Worm (Caenorhabditis elegans) whole organism, L4 larva: ENCODE data around the gene srz-63.

Experiments used
- D1046.2 ChIP-seq: fragments of 200-800 bp; sonication (Bioruptor generic); IDR thresholded peaks from 2 replicates; pipeline ENCODE4 v1.3.6; 2022; ENCODE audit warnings: missing genetic modification characterization, missing compliant biosample characterization
- F49E8.2 ChIP-seq: sonication (generic microtip); optimal IDR thresholded peaks from 2 replicates; lab custom pipeline; 2016; ENCODE audit warnings: missing compliant biosample characterization, mild to moderate bottlenecking, missing genetic modification characterization, borderline replicate concordance
- R02D3.7 ChIP-seq: fragments of 150-350 bp; sonication (generic microtip); optimal IDR thresholded peaks from 3 replicates; lab custom pipeline; 2014; ENCODE audit warnings: missing biosample characterization, missing genetic modification characterization
- Y5F2A.4 ChIP-seq: fragments of 200-800 bp; sonication (Bioruptor generic); optimal IDR thresholded peaks from 2 replicates; lab custom pipeline; 2018; ENCODE audit warnings: mild to moderate bottlenecking, missing genetic modification characterization, missing compliant biosample characterization
- Y75B8A.6 ChIP-seq: fragments of 200-800 bp; sonication (Bioruptor generic); IDR thresholded peaks from 2 replicates; pipeline ENCODE4 v1.3.6; 2022; ENCODE audit warnings: missing genetic modification reagents, missing genetic modification characterization, missing compliant biosample characterization
- ama-1 ChIP-seq: fragments of 150-350 bp; optimal IDR thresholded peaks from 2 replicates; lab custom pipeline; 2014; ENCODE audit warnings: inconsistent platforms, mixed read lengths
- arid-1 ChIP-seq: fragments of 200-800 bp; sonication (Bioruptor generic); conservative IDR thresholded peaks from 2 replicates; pipeline ENCODE4 v1.3.6; 2022; ENCODE audit warnings: missing genetic modification reagents, missing genetic modification characterization, missing compliant biosample characterization
- ceh-28 ChIP-seq: fragments of 150-350 bp; optimal IDR thresholded peaks from 2 replicates; lab custom pipeline; 2014; ENCODE audit warnings: missing biosample characterization, missing genetic modification reagents, missing genetic modification characterization
- ceh-32 ChIP-seq: sonication (generic microtip); optimal IDR thresholded peaks from 2 replicates; lab custom pipeline; 2016; ENCODE audit warnings: mild to moderate bottlenecking, missing genetic modification characterization, missing compliant biosample characterization; ENCODE audit not compliant: poor library complexity
- ceh-62 ChIP-seq: sonication (generic microtip); optimal IDR thresholded peaks from 2 replicates; lab custom pipeline; 2017; ENCODE audit warnings: missing biosample characterization, missing genetic modification characterization
- cey-2 ChIP-seq: sonication (generic microtip); optimal IDR thresholded peaks from 3 replicates; lab custom pipeline; 2017; ENCODE audit warnings: missing genetic modification characterization, mild to moderate bottlenecking, missing compliant biosample characterization, antibody characterized with exemption, borderline replicate concordance; ENCODE audit not compliant: insufficient read depth
- daf-12 ChIP-seq: fragments of 150-350 bp; optimal IDR thresholded peaks from 2 replicates; lab custom pipeline; 2014; ENCODE audit warnings: missing biosample characterization, missing genetic modification reagents, missing genetic modification characterization
- daf-19 ChIP-seq: fragments of 200-800 bp; sonication (Bioruptor generic); conservative IDR thresholded peaks from 2 replicates; pipeline ENCODE4 v1.3.6; 2022; ENCODE audit warnings: missing genetic modification characterization, missing compliant biosample characterization
- dmd-9 ChIP-seq: fragments of 200-800 bp; sonication (Bioruptor generic); IDR thresholded peaks from 2 replicates; pipeline ENCODE4 v1.3.6; 2022; ENCODE audit warnings: missing genetic modification reagents, missing genetic modification characterization, missing compliant biosample characterization
- dpl-1 ChIP-seq: fragments of 150-350 bp; optimal IDR thresholded peaks from 2 replicates; lab custom pipeline; 2014; ENCODE audit warnings: missing biosample characterization, missing genetic modification reagents, missing genetic modification characterization
- duxl-1 ChIP-seq: sonication (generic microtip); optimal IDR thresholded peaks from 2 replicates; lab custom pipeline; 2016; ENCODE audit warnings: mild to moderate bottlenecking, missing genetic modification characterization, moderate library complexity, missing compliant biosample characterization; ENCODE audit not compliant: poor library complexity
- fkh-10 ChIP-seq: fragments of 150-350 bp; optimal IDR thresholded peaks from 2 replicates; lab custom pipeline; 2014; ENCODE audit warnings: missing biosample characterization, missing genetic modification reagents, missing genetic modification characterization
- gei-8 ChIP-seq: fragments of 200-800 bp; sonication (Bioruptor generic); optimal IDR thresholded peaks from 2 replicates; lab custom pipeline; 2018; ENCODE audit warnings: mild to moderate bottlenecking, missing genetic modification characterization, missing compliant biosample characterization
- hif-1 ChIP-seq, 2 experiments: sonication (generic microtip); optimal IDR thresholded peaks; 2 replicates each; lab custom pipeline; 2016 to 2017; ENCODE audit warnings: missing compliant biosample characterization in 2 of 2, missing genetic modification characterization in 2 of 2, missing genetic modification reagents in 2 of 2, missing genotype in 2 of 2, mild to moderate bottlenecking in 1 of 2
- hlh-11 ChIP-seq: fragments of 200-800 bp; sonication (Bioruptor generic); optimal IDR thresholded peaks from 2 replicates; lab custom pipeline; 2018; ENCODE audit warnings: mild to moderate bottlenecking, missing genetic modification characterization, missing compliant biosample characterization
- hlh-30 ChIP-seq: sonication (generic microtip); optimal IDR thresholded peaks from 2 replicates; lab custom pipeline; 2017; ENCODE audit warnings: antibody characterized with exemption, mild to moderate bottlenecking, missing genetic modification characterization, missing compliant biosample characterization; ENCODE audit not compliant: insufficient read depth
- jun-1 ChIP-seq: fragments of 150-350 bp; optimal IDR thresholded peaks from 2 replicates; lab custom pipeline; 2014; ENCODE audit warnings: missing biosample characterization, missing genetic modification reagents, missing genetic modification characterization
- lim-7 ChIP-seq: fragments of 200-800 bp; sonication (Bioruptor generic); IDR thresholded peaks from 2 replicates; pipeline ENCODE4 v1.3.6; 2022; ENCODE audit warnings: missing genetic modification characterization, missing compliant biosample characterization
- lin-1 ChIP-seq: fragments of 200-800 bp; sonication (Bioruptor generic); IDR thresholded peaks from 2 replicates; pipeline ENCODE4 v1.3.6; 2022; ENCODE audit warnings: missing genetic modification reagents, missing genetic modification characterization, missing compliant biosample characterization
- lin-15B ChIP-seq: fragments of 150-350 bp; sonication (generic microtip); optimal IDR thresholded peaks from 3 replicates; lab custom pipeline; 2014; ENCODE audit warnings: missing biosample characterization, missing genetic modification characterization
- lin-29 ChIP-seq: fragments of 200-800 bp; sonication (Bioruptor generic); IDR thresholded peaks from 2 replicates; pipeline ENCODE4 v1.3.6; 2022; ENCODE audit warnings: missing genetic modification reagents, missing genetic modification characterization, missing compliant biosample characterization
- madf-9 ChIP-seq: fragments of 200-800 bp; sonication (Bioruptor generic); conservative IDR thresholded peaks from 2 replicates; pipeline ENCODE4 v1.3.6; 2022; ENCODE audit warnings: missing genetic modification reagents, missing genetic modification characterization, missing compliant biosample characterization
- mdl-1 ChIP-seq, 2 experiments: fragments of 150-350 bp in 1 of 2; sonication (generic microtip) in 1 of 2; optimal IDR thresholded peaks; 2 replicates each; lab custom pipeline; 2014 to 2017; ENCODE audit warnings: missing biosample characterization in 2 of 2, missing genetic modification characterization in 2 of 2
- mxl-2 ChIP-seq: fragments of 200-800 bp; sonication (Bioruptor generic); conservative IDR thresholded peaks from 2 replicates; pipeline ENCODE4 v1.3.6; 2022; ENCODE audit warnings: missing genetic modification reagents, missing genetic modification characterization, missing compliant biosample characterization
- nhr-10 ChIP-seq: fragments of 150-350 bp; optimal IDR thresholded peaks from 2 replicates; lab custom pipeline; 2014; ENCODE audit warnings: missing biosample characterization, missing genetic modification characterization
- nhr-102 ChIP-seq: sonication (generic microtip); optimal IDR thresholded peaks from 2 replicates; lab custom pipeline; 2016; ENCODE audit warnings: mild to moderate bottlenecking, missing genetic modification characterization, moderate library complexity, missing compliant biosample characterization
- nhr-111 ChIP-seq: fragments of 200-800 bp; sonication (Bioruptor generic); optimal IDR thresholded peaks from 2 replicates; lab custom pipeline; 2018; ENCODE audit warnings: mild to moderate bottlenecking, missing genetic modification characterization, missing compliant biosample characterization
- nhr-25 ChIP-seq: sonication (generic microtip); optimal IDR thresholded peaks from 2 replicates; lab custom pipeline; 2017; ENCODE audit warnings: missing genetic modification characterization, mild to moderate bottlenecking, missing compliant biosample characterization, antibody characterized with exemption, moderate library complexity, borderline replicate concordance; ENCODE audit not compliant: insufficient read depth
- nhr-28 ChIP-seq: fragments of 150-350 bp; optimal IDR thresholded peaks from 2 replicates; lab custom pipeline; 2014; ENCODE audit warnings: missing biosample characterization, missing genetic modification characterization
- nhr-41 ChIP-seq: fragments of 200-800 bp; sonication (Bioruptor generic); IDR thresholded peaks from 2 replicates; pipeline ENCODE4 v1.3.6; 2022; ENCODE audit warnings: missing genetic modification reagents, missing genetic modification characterization, missing compliant biosample characterization
- nhr-42 ChIP-seq: fragments of 200-800 bp; sonication (Bioruptor generic); IDR thresholded peaks from 2 replicates; pipeline ENCODE4 v1.3.6; 2022; ENCODE audit warnings: missing genetic modification characterization, missing compliant biosample characterization
- nhr-77 ChIP-seq: fragments of 150-350 bp; optimal IDR thresholded peaks from 2 replicates; lab custom pipeline; 2014; ENCODE audit warnings: missing biosample characterization, missing genetic modification characterization
- pha-4 ChIP-seq, 2 experiments: fragments of 150-350 bp in 1 of 2; fragments of 200-800 bp in 1 of 2; sonication (Bioruptor generic) in 1 of 2; IDR thresholded peaks in 1 of 2; optimal IDR thresholded peaks in 1 of 2; 2 replicates each; pipeline versions ENCODE4 v1.3.6 to Lab custom; 2014 to 2022; ENCODE audit warnings: missing genetic modification characterization in 2 of 2, missing genetic modification reagents in 2 of 2, missing biosample characterization in 1 of 2, missing compliant biosample characterization in 1 of 2
- rbr-2 ChIP-seq: sonication (generic microtip); optimal IDR thresholded peaks from 2 replicates; lab custom pipeline; 2016; ENCODE audit warnings: missing genotype, missing genetic modification characterization, missing compliant biosample characterization
- saeg-2 ChIP-seq: fragments of 200-800 bp; sonication (Bioruptor generic); IDR thresholded peaks from 2 replicates; pipeline ENCODE4 v1.3.6; 2022; ENCODE audit warnings: missing genetic modification reagents, missing genetic modification characterization, missing compliant biosample characterization
- skn-1 ChIP-seq: fragments of 150-350 bp; optimal IDR thresholded peaks from 2 replicates; lab custom pipeline; 2014; ENCODE audit warnings: missing biosample characterization, missing genetic modification characterization
- snpc-1.2 ChIP-seq: fragments of 200-800 bp; sonication (Bioruptor generic); IDR thresholded peaks from 2 replicates; pipeline ENCODE4 v1.3.6; 2022; ENCODE audit warnings: missing genetic modification reagents, missing genetic modification characterization, missing compliant biosample characterization
- tag-97 ChIP-seq: fragments of 200-800 bp; sonication (Bioruptor generic); IDR thresholded peaks from 2 replicates; pipeline ENCODE4 v1.3.6; 2022; ENCODE audit warnings: missing genetic modification characterization, missing compliant biosample characterization
- tra-1 ChIP-seq: fragments of 200-800 bp; sonication (Bioruptor generic); IDR thresholded peaks from 2 replicates; pipeline ENCODE4 v1.3.6; 2022; ENCODE audit warnings: missing genetic modification reagents, missing genetic modification characterization, missing compliant biosample characterization
- zag-1 ChIP-seq: fragments of 150-350 bp; optimal IDR thresholded peaks from 2 replicates; lab custom pipeline; 2014; ENCODE audit warnings: missing biosample characterization, missing genetic modification characterization
- zfp-2 ChIP-seq: sonication (generic microtip); optimal IDR thresholded peaks from 2 replicates; lab custom pipeline; 2016; ENCODE audit warnings: mild to moderate bottlenecking, missing genetic modification characterization, missing compliant biosample characterization
- ztf-11 ChIP-seq: fragments of 150-350 bp; optimal IDR thresholded peaks from 2 replicates; lab custom pipeline; 2014; ENCODE audit warnings: missing biosample characterization, missing genetic modification characterization
- ztf-7 ChIP-seq: fragments of 150-350 bp; optimal IDR thresholded peaks from 2 replicates; lab custom pipeline; 2014; ENCODE audit warnings: missing biosample characterization, missing genetic modification characterization

srz-63 gene

ce11 chrII:1245783-1246182 is 32.7 kb upstream of the srz-63 start:
- no peak for TF ChIP-seq nhr-25 (tag; lab: Kevin White, UChicago)
- no peak for TF ChIP-seq D1046.2 (GFP tag; lab: Robert Waterston, UW)
- TF ChIP-seq ama-1, result no peak
- TF ChIP-seq nhr-10 (tag; lab: Kevin White, UChicago), result no peak
- no peak for TF ChIP-seq lin-1 (GFP tag; lab: Robert Waterston, UW)
- no peak for TF ChIP-seq daf-19 (GFP tag; lab: Robert Waterston, UW)
- TF ChIP-seq, all 104 proteins: peak for 0

- TF ChIP-seq ceh-28 (tag; lab: Kevin White, UChicago) (peak; percentile 60), skn-1 (no peak), nhr-102 (tag; lab: Kevin White, UChicago) (peak; percentile 84), lin-1 (GFP tag; lab: Robert Waterston, UW) (peak; percentile 77), hif-1 (tag; optimal IDR thresholded peaks at IDR 0.05; lab: Kevin White, UChicago) (peak in 1 of 2 experiments; percentile 84), zag-1 (tag; lab: Kevin White, UChicago) (no peak), cey-2 (tag; lab: Kevin White, UChicago) (peak; percentile 35), dpl-1 (GFP tag; lab: Kevin White, UChicago) (peak; percentile 51), zfp-2 (tag; lab: Kevin White, UChicago) (no peak), nhr-42 (GFP tag; lab: Robert Waterston, UW) (peak; percentile 80), lin-15B (tag; lab: Kevin White, UChicago) (no peak), madf-9 (GFP tag; lab: Robert Waterston, UW) (peak; percentile 100), ztf-7 (tag; lab: Kevin White, UChicago) (no peak), lim-7 (no peak), snpc-1.2 (GFP tag; lab: Robert Waterston, UW) (peak; percentile 61; the same call in 1 of the 2 replicates), nhr-28 (peak; percentile 70), Y5F2A.4 (no peak), jun-1 (tag; lab: Kevin White, UChicago) (peak; percentile 39), pha-4 (GFP tag; IDR thresholded peaks at IDR 0.05; lab: Robert Waterston, UW) (peak; percentile 77; the same call in 1 of the 2 replicates), pha-4 (tag; optimal IDR thresholded peaks at IDR 0.05; lab: Kevin White, UChicago) (no peak), hlh-11 (tag; lab: Kevin White, UChicago) (peak; percentile 99), F49E8.2 (tag; lab: Kevin White, UChicago) (no peak), hlh-30 (peak; percentile 92), ceh-62 (no peak), nhr-77 (peak; percentile 53), mdl-1 (tag; optimal IDR thresholded peaks at IDR 0.05; lab: Kevin White, UChicago) (peak; percentile 94 to 95), duxl-1 (tag; lab: Kevin White, UChicago) (peak; percentile 81), saeg-2 (GFP tag; lab: Robert Waterston, UW) (peak; percentile 88), lin-29 (GFP tag; lab: Robert Waterston, UW) (peak; percentile 75), dmd-9 (GFP tag; lab: Robert Waterston, UW) (no peak), tag-97 (GFP tag; lab: Robert Waterston, UW) (no peak), arid-1 (GFP tag; lab: Robert Waterston, UW) (peak; percentile 63), Y75B8A.6 (GFP tag; lab: Robert Waterston, UW) (no peak), fkh-10 (GFP tag; lab: Kevin White, UChicago) (peak; percentile 62), R02D3.7 (tag; lab: Kevin White, UChicago) (no peak), nhr-111 (GFP tag; lab: Kevin White, UChicago) (no peak), rbr-2 (peak; percentile 80), nhr-41 (peak; percentile 86), gei-8 (peak; percentile 53), tra-1 (GFP tag; lab: Robert Waterston, UW) (no peak), daf-12 (no peak), ceh-32 (tag; lab: Kevin White, UChicago) (no peak), mxl-2 (GFP tag; lab: Robert Waterston, UW) (no peak), ztf-11 (tag; lab: Kevin White, UChicago) (no peak), nhr-25 (tag; lab: Kevin White, UChicago) (peak; percentile 76)
These were observed 31.6 kb upstream of the srz-63 start for ce11 chrII:1246855-1247259.
